Fruit fly (Drosophila melanogaster) whole organism, adult: ENCODE results near the gene SCaMC.

ENCODE experiments used
- CG11617 ChIP-seq: fragments of 200-800 bp; sonication (Bioruptor generic); optimal IDR thresholded peaks from 2 replicates; lab custom pipeline; 2017; ENCODE audit warnings: mild to moderate bottlenecking, missing biosample characterization, missing genetic modification reagents, missing genetic modification characterization
- Mnt ChIP-seq: fragments of 200-800 bp; sonication (Bioruptor generic); optimal IDR thresholded peaks from 2 replicates; lab custom pipeline; 2016; ENCODE audit warnings: missing biosample characterization, mild to moderate bottlenecking, missing genetic modification characterization
- kay ChIP-seq: fragments of 200-800 bp; sonication (Bioruptor generic); peaks from one replicate; lab custom pipeline; 2016; ENCODE audit warnings: missing biosample characterization, missing genetic modification characterization, borderline replicate concordance

dm6 chr3L:12456916-12457662 is 42.4 kb upstream of the SCaMC start:
- no peak for TF ChIP-seq kay (GFP tag; lab: Kevin White, UChicago)
- TF ChIP-seq CG11617 = no peak
- TF ChIP-seq Mnt (GFP tag; lab: Kevin White, UChicago) = no peak
